Fruit fly (Drosophila melanogaster): ENCODE results near the gene CG2887.

CG2887 gene

dm6 chrX:10464531-10464930, 13.8 kb downstream of the CG2887 start:
- no peak for TF ChIP-seq noc (tag; optimal IDR thresholded peaks at IDR 0.05)

dm6 chrX:10463056-10463710, 15.1 kb downstream of the CG2887 start:
- no peak for TF ChIP-seq noc (tag; optimal IDR thresholded peaks at IDR 0.05)

dm6 chrX:10461938-10462337, 16.4 kb downstream of the CG2887 start:
- TF ChIP-seq noc (tag; optimal IDR thresholded peaks at IDR 0.05), result no peak

dm6 chrX:10460506-10461114, 17.7 kb downstream of the CG2887 start, which contains the start of gene Neb-cGP:
Gene Neb-cGP, plus strand, starts transcription at chrX:10460736.
- peak; percentile 43 for TF ChIP-seq noc (tag; optimal IDR thresholded peaks at IDR 0.05)

- TF ChIP-seq noc (tag; optimal IDR thresholded peaks at IDR 0.05), result no peak
These were observed 18.7 kb downstream of the CG2887 start, which contains the start of gene Or9a for dm6 chrX:10459576-10459975. Gene Or9a, minus strand, starts transcription at chrX:10459676.

dm6 chrX:10454795-10455194, 23.5 kb downstream of the CG2887 start, which contains the start of gene CG32683:
Gene CG32683, minus strand, starts transcription at chrX:10454895.
- no peak for TF ChIP-seq noc (tag; optimal IDR thresholded peaks at IDR 0.05)

- TF ChIP-seq noc (tag; optimal IDR thresholded peaks at IDR 0.05), result no peak
These were observed 45.6 kb downstream of the CG2887 start, which contains the start of gene CG12640 for dm6 chrX:10432712-10433111. Gene CG12640, minus strand, starts transcription at chrX:10432812.
